Fruit fly (Drosophila melanogaster) whole organism, embryonic: ENCODE data around the gene CG5968.

ENCODE experiments used
- CG16815 ChIP-seq: fragments of 200-800 bp; sonication (Bioruptor generic); optimal IDR thresholded peaks from 3 replicates; lab custom pipeline; 2017; ENCODE audit warnings: missing biosample characterization, mild to moderate bottlenecking, missing genetic modification characterization
- CG3065 ChIP-seq: fragments of 200-800 bp; sonication (Bioruptor generic); optimal IDR thresholded peaks from 2 replicates; lab custom pipeline; 2016; ENCODE audit warnings: missing biosample characterization, missing genetic modification characterization
- CG7839 ChIP-seq: fragments of 200-800 bp; sonication (Bioruptor generic); optimal IDR thresholded peaks from 3 replicates; lab custom pipeline; 2018; ENCODE audit warnings: missing biosample characterization, mild to moderate bottlenecking, missing genetic modification characterization, moderate library complexity
- CG8388 ChIP-seq: fragments of 200-800 bp; sonication (Bioruptor generic); optimal IDR thresholded peaks from 2 replicates; lab custom pipeline; 2019; ENCODE audit warnings: missing biosample characterization, mild to moderate bottlenecking, missing genetic modification characterization, moderate library complexity
- CG8478 ChIP-seq: fragments of >200 bp; optimal IDR thresholded peaks from 2 replicates; lab custom pipeline; 2018
- Mrtf ChIP-seq: fragments of 200-800 bp; sonication (Bioruptor generic); IDR thresholded peaks from 3 replicates; pipeline ENCODE4 v1.3.6; 2022; ENCODE audit warnings: missing biosample characterization, missing genetic modification characterization
- Pdp1 ChIP-seq, 2 experiments: fragments of 200-800 bp; sonication (Bioruptor generic); optimal IDR thresholded peaks; 3 replicates each; lab custom pipeline; 2016; ENCODE audit warnings: missing biosample characterization in 2 of 2, missing genetic modification characterization in 2 of 2, mild to moderate bottlenecking in 1 of 2, moderate library complexity in 1 of 2
- abd-A ChIP-seq: fragments of 200-800 bp; sonication (Bioruptor generic); optimal IDR thresholded peaks from 3 replicates; lab custom pipeline; 2019; ENCODE audit warnings: missing biosample characterization, mild to moderate bottlenecking, missing genetic modification characterization, moderate library complexity
- fd96Cb ChIP-seq: fragments of 200-800 bp; sonication (Bioruptor generic); optimal IDR thresholded peaks from 2 replicates; lab custom pipeline; 2018; ENCODE audit warnings: missing biosample characterization, mild to moderate bottlenecking, missing genetic modification characterization, moderate library complexity
- gfzf ChIP-seq: fragments of 200-800 bp; sonication (Bioruptor generic); optimal IDR thresholded peaks from 2 replicates; lab custom pipeline; 2016; ENCODE audit warnings: missing biosample characterization, mild to moderate bottlenecking, missing genetic modification characterization, moderate library complexity
- peb ChIP-seq: fragments of 200-800 bp; sonication (Bioruptor generic); IDR thresholded peaks from 2 replicates; pipeline ENCODE4 v1.3.6; 2022; ENCODE audit warnings: missing biosample characterization, missing genetic modification characterization
- phol ChIP-seq: fragments of 200-800 bp; sonication (Bioruptor generic); optimal IDR thresholded peaks from 3 replicates; lab custom pipeline; 2018; ENCODE audit warnings: missing biosample characterization, mild to moderate bottlenecking, missing genetic modification characterization, moderate library complexity
- sd ChIP-seq: fragments of 200-800 bp; sonication (Bioruptor generic); optimal IDR thresholded peaks from 3 replicates; lab custom pipeline; 2018; ENCODE audit warnings: missing biosample characterization, mild to moderate bottlenecking, missing genetic modification characterization, moderate library complexity
- ssp ChIP-seq: fragments of 200-800 bp; sonication (Bioruptor generic); IDR thresholded peaks from 2 replicates; pipeline ENCODE4 v1.3.6; 2022; ENCODE audit warnings: missing biosample characterization, missing genetic modification characterization

DNA sequence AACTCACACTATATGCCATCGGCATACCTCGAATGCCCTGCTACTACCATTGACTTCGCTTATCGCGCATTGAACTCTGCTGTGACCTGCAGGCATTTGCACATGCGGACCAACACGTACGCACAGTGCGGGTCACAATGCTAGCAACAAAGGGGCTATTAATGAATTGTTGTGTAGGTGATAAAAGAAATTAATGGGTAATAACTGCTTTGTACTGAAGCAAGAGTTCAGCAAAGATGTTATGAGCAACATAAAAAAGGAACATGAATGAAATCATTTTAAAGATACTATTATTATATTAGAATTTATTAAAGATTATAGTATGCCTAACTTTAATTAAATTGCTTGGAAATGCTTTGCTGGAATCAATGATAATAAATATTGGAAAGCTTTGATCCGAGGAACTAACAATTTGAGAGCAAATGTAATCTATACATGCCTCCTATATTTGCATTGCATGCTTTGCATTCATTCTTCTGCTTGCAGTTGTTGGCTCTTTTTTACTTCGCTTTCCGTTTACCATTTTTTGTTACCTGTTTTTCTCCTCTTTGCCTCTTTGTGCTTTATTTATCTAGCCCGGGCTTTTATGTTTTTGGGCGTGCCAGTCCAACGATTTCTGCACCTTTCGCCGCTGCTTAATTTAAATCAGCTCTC, 46.7 kb downstream of the CG5968 start:
- no peak for TF ChIP-seq abd-A (tag; lab: Kevin White, UChicago)
- no peak for TF ChIP-seq peb
- no peak for TF ChIP-seq CG7839 (tag; lab: Kevin White, UChicago)
- TF ChIP-seq fd96Cb (tag; lab: Kevin White, UChicago): no peak
- TF ChIP-seq CG16815 (GFP tag; lab: Kevin White, UChicago): no peak
- no peak for TF ChIP-seq sd (tag; lab: Kevin White, UChicago)
- TF ChIP-seq gfzf: no peak
- no peak for TF ChIP-seq CG8388 (GFP tag; lab: Kevin White, UChicago)
- TF ChIP-seq CG8478 (lab: Kevin White, UChicago): no peak
- no peak for TF ChIP-seq Mrtf
- TF ChIP-seq CG3065 (GFP tag; lab: Kevin White, UChicago): no peak
- no peak for TF ChIP-seq ssp
- no peak for TF ChIP-seq Pdp1 (GFP tag; optimal IDR thresholded peaks at IDR 0.05; lab: Kevin White, UChicago)
- TF ChIP-seq phol (tag; lab: Kevin White, UChicago): no peak
